Worm (Caenorhabditis elegans): ENCODE measurements around the gene srw-59.

Gene srw-59

DNA sequence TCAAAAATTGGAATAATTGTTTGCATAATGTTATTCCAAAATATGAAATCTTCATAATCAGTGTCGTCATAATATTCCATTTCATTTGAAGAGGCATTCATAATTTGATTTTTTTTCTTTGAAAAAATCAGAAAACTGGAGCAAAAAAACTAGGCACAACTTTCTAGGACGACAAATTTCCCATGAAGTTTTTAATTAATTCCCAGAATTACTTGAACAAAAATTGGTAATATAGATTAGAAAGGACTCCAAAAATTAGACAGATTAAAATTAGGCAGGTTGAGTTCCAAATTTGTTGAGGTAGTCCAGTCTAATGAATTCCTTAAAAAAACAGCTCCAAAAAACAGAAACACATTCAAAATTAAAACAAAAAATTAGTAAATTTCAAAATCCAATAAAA, 4.1 kb upstream of the srw-59 start, which contains the start of gene srw-57:
TSS of gene srw-57 (minus strand) at position 101 of the 400 bp plus-strand sequence.
- TF ChIP-seq hlh-15 (tag; optimal IDR thresholded peaks at IDR 0.05) (no peak), F13H6.1 (tag; optimal IDR thresholded peaks at IDR 0.05) (no peak), ceh-2 (tag; optimal IDR thresholded peaks at IDR 0.05) (no peak), rnt-1 (tag; optimal IDR thresholded peaks at IDR 0.05) (no peak), ceh-31 (tag; optimal IDR thresholded peaks at IDR 0.05) (no peak), pat-9 (tag; optimal IDR thresholded peaks at IDR 0.05) (no peak), K02D7.2 (tag; optimal IDR thresholded peaks at IDR 0.05) (no peak), fkh-10 (GFP tag; optimal IDR thresholded peaks at IDR 0.05) (no peak), C38D4.7 (GFP tag; optimal IDR thresholded peaks at IDR 0.05) (no peak), unc-55 (GFP tag; optimal IDR thresholded peaks at IDR 0.05) (no peak), nhr-232 (tag; optimal IDR thresholded peaks at IDR 0.05) (no peak), ttx-3 (tag; optimal IDR thresholded peaks at IDR 0.05) (no peak), hlh-8 (tag; optimal IDR thresholded peaks at IDR 0.05) (no peak), lin-11 (tag; optimal IDR thresholded peaks at IDR 0.05) (no peak)

DNA sequence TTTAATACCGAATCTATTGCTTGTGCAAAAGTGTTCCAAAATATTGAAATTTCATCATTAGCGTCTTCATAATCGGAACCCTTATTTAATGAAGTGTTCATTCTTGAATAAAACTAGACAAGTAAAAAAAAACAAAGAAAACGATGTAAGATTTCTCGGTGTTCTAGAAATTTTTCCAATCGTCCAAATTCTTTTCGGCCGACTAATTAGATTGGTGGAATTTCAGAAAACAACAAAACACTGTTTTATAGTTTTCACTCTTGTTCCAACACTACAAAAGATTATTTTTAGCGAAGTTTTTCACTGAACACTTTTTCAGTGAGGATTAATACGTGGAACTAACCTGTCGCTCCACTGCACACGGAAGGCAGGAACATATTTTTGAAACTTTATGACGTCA, 2.0 kb upstream of the srw-59 start, which contains the start of gene srw-56:
TSS of gene srw-56 (minus strand) at position 101 of the 400 bp plus-strand sequence.
- no peak for TF ChIP-seq ceh-34 (tag; optimal IDR thresholded peaks at IDR 0.05)
- TF ChIP-seq ref-2 (tag; optimal IDR thresholded peaks at IDR 0.05): no peak
- TF ChIP-seq pros-1 (tag; optimal IDR thresholded peaks at IDR 0.05): no peak
- TF ChIP-seq ceh-22 (tag; optimal IDR thresholded peaks at IDR 0.05): no peak
- TF ChIP-seq tbx-2 (tag; optimal IDR thresholded peaks at IDR 0.05): no peak
- no peak for TF ChIP-seq lin-11 (tag; optimal IDR thresholded peaks at IDR 0.05)
- TF ChIP-seq ceh-24 (tag; optimal IDR thresholded peaks at IDR 0.05): no peak
- no peak for TF ChIP-seq nfya-1 (tag; optimal IDR thresholded peaks at IDR 0.05)
- no peak for TF ChIP-seq sdc-2 (tag; optimal IDR thresholded peaks at IDR 0.05)
- no peak for TF ChIP-seq lim-6 (tag; optimal IDR thresholded peaks at IDR 0.05)
- no peak for TF ChIP-seq hlh-13 (GFP tag; optimal IDR thresholded peaks at IDR 0.05)
- TF ChIP-seq sox-4 (tag; optimal IDR thresholded peaks at IDR 0.05): no peak
- no peak for TF ChIP-seq F13H6.1 (tag; optimal IDR thresholded peaks at IDR 0.05)

DNA sequence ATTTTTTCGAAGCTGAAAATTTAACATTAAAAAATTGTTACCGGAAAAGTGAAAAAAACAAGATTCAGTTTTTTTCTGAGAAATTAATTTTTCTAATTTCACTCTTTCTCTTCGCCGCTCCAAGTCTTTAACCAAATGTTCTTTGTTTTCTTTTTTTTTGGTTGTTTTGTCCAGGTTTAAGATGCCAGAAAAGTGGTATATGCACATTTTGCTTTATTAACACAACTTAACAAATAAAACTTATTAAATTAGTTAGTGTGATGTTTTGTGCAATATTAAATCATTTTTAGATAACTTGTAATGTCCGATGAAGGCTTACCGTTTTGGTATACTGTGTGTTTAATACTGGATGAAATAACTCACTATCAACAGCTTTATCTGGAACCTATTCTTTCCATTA, 7.7 kb downstream of the srw-59 start, which contains the start of gene srw-53:
TSS of gene srw-53 (plus strand) at position 301 of the 400 bp plus-strand sequence.
- TF ChIP-seq sox-4 (tag; optimal IDR thresholded peaks at IDR 0.05) (no peak), fkh-10 (GFP tag; optimal IDR thresholded peaks at IDR 0.05) (no peak), pha-4 (tag; optimal IDR thresholded peaks at IDR 0.05) (no peak), pat-9 (tag; optimal IDR thresholded peaks at IDR 0.05) (no peak), hlh-30 (tag; optimal IDR thresholded peaks at IDR 0.05; ENCODE audit: insufficient read depth) (no peak), ets-4 (tag; optimal IDR thresholded peaks at IDR 0.05) (no peak), mec-3 (tag; optimal IDR thresholded peaks at IDR 0.05; ENCODE audit: borderline replicate concordance) (no peak), pha-2 (tag; optimal IDR thresholded peaks at IDR 0.05) (no peak), unc-86 (tag; optimal IDR thresholded peaks at IDR 0.05) (no peak), T23F11.4 (GFP tag; optimal IDR thresholded peaks at IDR 0.05) (no peak), ceh-31 (tag; optimal IDR thresholded peaks at IDR 0.05) (no peak), C38D4.7 (GFP tag; optimal IDR thresholded peaks at IDR 0.05) (no peak), sdc-2 (tag; optimal IDR thresholded peaks at IDR 0.05) (no peak)

DNA sequence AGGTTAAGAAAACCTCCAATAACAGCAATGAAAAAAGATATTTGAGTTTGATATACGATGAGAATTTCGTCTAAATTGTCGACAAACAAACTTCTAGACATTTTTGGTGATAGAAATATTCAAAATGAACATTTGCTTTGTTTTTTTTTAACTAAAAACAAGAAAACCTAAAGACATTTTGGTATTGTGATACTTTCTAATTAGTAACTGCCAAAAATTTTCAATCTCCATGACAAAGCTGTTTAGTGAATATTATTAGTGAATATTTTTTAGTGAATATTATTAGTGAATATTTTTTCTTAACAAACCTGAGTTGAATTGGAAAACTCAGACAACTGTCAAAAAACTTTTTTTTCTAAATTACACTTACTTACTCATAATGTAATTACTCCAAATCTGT, 10.5 kb downstream of the srw-59 start, which contains the start of gene srw-55:
TSS of gene srw-55 (minus strand) at position 101 of the 400 bp plus-strand sequence.
- TF ChIP-seq Y22D7AL.16 (tag; optimal IDR thresholded peaks at IDR 0.05) (no peak), ceh-34 (tag; optimal IDR thresholded peaks at IDR 0.05) (no peak)

DNA sequence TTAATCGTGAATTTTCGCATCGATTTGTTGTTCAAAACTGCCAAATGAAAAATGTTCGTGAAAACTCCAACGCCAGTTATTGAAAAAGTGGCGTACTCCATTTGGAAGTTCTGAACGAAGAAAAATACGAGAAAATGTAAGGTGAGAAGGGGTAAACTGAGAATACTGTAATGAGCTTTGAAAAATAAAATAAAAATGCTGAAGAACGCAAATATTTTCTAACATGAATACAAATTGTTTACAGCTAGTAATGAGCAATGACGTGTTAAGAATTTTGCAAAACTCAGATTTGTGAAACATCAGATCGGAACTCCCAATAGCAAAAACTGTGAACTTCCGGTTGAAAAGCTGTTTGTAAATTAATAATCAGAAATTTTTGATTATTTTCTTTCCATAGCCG, 18.4 kb downstream of the srw-59 start, which contains the start of gene srw-26:
TSS of gene srw-26 (minus strand) at position 101 of the 400 bp plus-strand sequence.
- no peak for TF ChIP-seq mec-3 (tag; optimal IDR thresholded peaks at IDR 0.05; ENCODE audit: borderline replicate concordance)
- TF ChIP-seq fax-1 (tag; optimal IDR thresholded peaks at IDR 0.05): no peak
- TF ChIP-seq dve-1 (tag; optimal IDR thresholded peaks at IDR 0.05): no peak
- TF ChIP-seq hlh-6 (tag; optimal IDR thresholded peaks at IDR 0.05): no peak
- TF ChIP-seq C08G9.2 (tag; optimal IDR thresholded peaks at IDR 0.05): no peak
- TF ChIP-seq Y22D7AL.16 (tag; optimal IDR thresholded peaks at IDR 0.05): no peak
- no peak for TF ChIP-seq ceh-30 (tag; optimal IDR thresholded peaks at IDR 0.05)
- TF ChIP-seq unc-42 (tag; optimal IDR thresholded peaks at IDR 0.05): no peak
- TF ChIP-seq unc-3 (GFP tag; conservative IDR thresholded peaks at IDR 0.05): no peak
- TF ChIP-seq unc-3 (tag; optimal IDR thresholded peaks at IDR 0.05): no peak
- TF ChIP-seq ceh-31 (tag; optimal IDR thresholded peaks at IDR 0.05): no peak
- TF ChIP-seq sox-4 (tag; optimal IDR thresholded peaks at IDR 0.05): no peak
- no peak for TF ChIP-seq fkh-10 (GFP tag; optimal IDR thresholded peaks at IDR 0.05)
- no peak for TF ChIP-seq nhr-11 (tag; optimal IDR thresholded peaks at IDR 0.05)
- no peak for TF ChIP-seq odd-2 (tag; optimal IDR thresholded peaks at IDR 0.05)
- no peak for TF ChIP-seq nhr-232 (tag; optimal IDR thresholded peaks at IDR 0.05)
- TF ChIP-seq hlh-15 (tag; optimal IDR thresholded peaks at IDR 0.05): no peak
- TF ChIP-seq pat-9 (tag; optimal IDR thresholded peaks at IDR 0.05): no peak
- no peak for TF ChIP-seq ceh-22 (tag; optimal IDR thresholded peaks at IDR 0.05)
- TF ChIP-seq pqm-1 (tag; optimal IDR thresholded peaks at IDR 0.05): no peak

Measured in whole organism, late embryonic.